Fruit fly (Drosophila melanogaster) Kc167 (cell line): Measurements from ENCODE around the gene Cog3.

Experiments used
- Myc ChIP-seq: fragments of >200 bp; optimal IDR thresholded peaks from 2 replicates; lab custom pipeline; 2017; ENCODE audit warnings: missing external identifiers
- Sin3A ChIP-seq: fragments of >200 bp; optimal IDR thresholded peaks from 2 replicates; lab custom pipeline; 2018; ENCODE audit warnings: missing external identifiers
- psq ChIP-seq: fragments of >200 bp; optimal IDR thresholded peaks from 2 replicates; lab custom pipeline; 2017; ENCODE audit warnings: missing external identifiers

- TF ChIP-seq psq (no peak), Myc (lab: Kevin White, UChicago) (no peak), Sin3A (lab: Kevin White, UChicago) (no peak)
Measured at dm6 chr2L:3445655-3446054, 11.2 kb downstream of the Cog3 start, which contains the start of gene CG2772.
